Worm (Caenorhabditis elegans) whole organism, midembryonic: ENCODE data around the gene clec-204.
A peak's percentile ranks its signal among the peaks of the same experiment; 100 is the strongest.

Source experiments
- T22C8.4 ChIP-seq: fragments of 200-800 bp; sonication (Bioruptor generic); IDR thresholded peaks from 2 replicates; pipeline ENCODE4 v1.3.6; 2022; ENCODE audit warnings: missing genetic modification characterization, missing compliant biosample characterization
- cog-1 ChIP-seq: sonication (generic microtip); optimal IDR thresholded peaks from 2 replicates; lab custom pipeline; 2016; ENCODE audit warnings: missing genetic modification characterization, missing compliant biosample characterization
- flt-1 ChIP-seq: fragments of 200-800 bp; sonication (Bioruptor generic); IDR thresholded peaks from 2 replicates; pipeline ENCODE4 v1.3.6; 2022; ENCODE audit warnings: missing genetic modification characterization, missing compliant biosample characterization
- klf-2 ChIP-seq: fragments of 200-800 bp; sonication (Bioruptor generic); conservative IDR thresholded peaks from 2 replicates; pipeline ENCODE4 v1.3.6; 2022; ENCODE audit warnings: missing genetic modification reagents, missing genetic modification characterization, missing compliant biosample characterization
- med-1 ChIP-seq: sonication (generic microtip); optimal IDR thresholded peaks from 2 replicates; lab custom pipeline; 2017; ENCODE audit warnings: missing genetic modification characterization, mild to moderate bottlenecking, missing compliant biosample characterization, antibody characterized with exemption, missing genetic modification reagents; ENCODE audit not compliant: insufficient read depth
- ref-1 ChIP-seq: fragments of 200-800 bp; sonication (Bioruptor generic); conservative IDR thresholded peaks from 2 replicates; pipeline ENCODE4 v1.3.6; 2022; ENCODE audit warnings: missing genetic modification reagents, missing genetic modification characterization, missing compliant biosample characterization
- tab-1 ChIP-seq: fragments of 200-800 bp; sonication (Bioruptor generic); IDR thresholded peaks from 2 replicates; pipeline ENCODE4 v1.3.6; 2022; ENCODE audit warnings: missing genetic modification characterization, missing compliant biosample characterization
- ztf-23 ChIP-seq: fragments of 200-800 bp; sonication (Bioruptor generic); IDR thresholded peaks from 2 replicates; pipeline ENCODE4 v1.3.6; 2022; ENCODE audit warnings: missing genetic modification reagents, missing genetic modification characterization, missing compliant biosample characterization
- ztf-29 ChIP-seq: fragments of 200-800 bp; sonication (Bioruptor generic); IDR thresholded peaks from 2 replicates; pipeline ENCODE4 v1.3.6; 2022; ENCODE audit warnings: missing genetic modification reagents, missing genetic modification characterization, missing compliant biosample characterization

Gene clec-204

ce11 chrV:1756856-1757255, at the start of gene clec-204:
clec-204 (plus strand) TSS chrV:1757156.
- no peak for TF ChIP-seq ztf-23 (GFP tag; lab: Robert Waterston, UW)
- no peak for TF ChIP-seq cog-1

- TF ChIP-seq tab-1 (GFP tag; lab: Robert Waterston, UW) (no peak), klf-2 (GFP tag; lab: Robert Waterston, UW) (no peak), T22C8.4 (no peak), flt-1 (GFP tag; lab: Robert Waterston, UW) (no peak), med-1 (no peak), ztf-23 (GFP tag; lab: Robert Waterston, UW) (no peak), cog-1 (no peak), ref-1 (GFP tag; lab: Robert Waterston, UW) (no peak), ztf-29 (GFP tag; lab: Robert Waterston, UW) (no peak)
Measured at ce11 chrV:1708441-1708840, 48.5 kb upstream of the clec-204 start, which contains the start of gene srw-99. srw-99 (plus strand) TSS chrV:1708741.

ce11 chrV:1710909-1711308, 46.0 kb upstream of the clec-204 start, which contains the start of gene srw-100:
srw-100 (plus strand) TSS chrV:1711209.
- TF ChIP-seq ztf-23 (GFP tag; lab: Robert Waterston, UW) (no peak), flt-1 (GFP tag; lab: Robert Waterston, UW) (no peak), T22C8.4 (no peak), tab-1 (GFP tag; lab: Robert Waterston, UW) (no peak), med-1 (no peak), klf-2 (GFP tag; lab: Robert Waterston, UW) (no peak), ref-1 (GFP tag; lab: Robert Waterston, UW) (no peak), ztf-29 (GFP tag; lab: Robert Waterston, UW) (no peak)

ce11 chrV:1712471-1712870, 44.5 kb upstream of the clec-204 start:
- TF ChIP-seq ztf-23 (GFP tag; lab: Robert Waterston, UW): peak; percentile 37; the same call in 1 of the 2 replicates

ce11 chrV:1713761-1714160, 43.2 kb upstream of the clec-204 start:
- peak; percentile 47; the same call in 1 of the 2 replicates for TF ChIP-seq ref-1 (GFP tag; lab: Robert Waterston, UW)
- peak; percentile 84 for TF ChIP-seq ztf-23 (GFP tag; lab: Robert Waterston, UW)
- peak; percentile 86 for TF ChIP-seq klf-2 (GFP tag; lab: Robert Waterston, UW)
- peak; percentile 81 for TF ChIP-seq tab-1 (GFP tag; lab: Robert Waterston, UW)
- TF ChIP-seq flt-1 (GFP tag; lab: Robert Waterston, UW): peak; percentile 57
- TF ChIP-seq T22C8.4: peak; percentile 29; the same call in 1 of the 2 replicates

ce11 chrV:1716892-1717291, 40.1 kb upstream of the clec-204 start, which contains the start of gene srw-103:
srw-103 (plus strand) TSS chrV:1717192.
- TF ChIP-seq ztf-23 (GFP tag; lab: Robert Waterston, UW) (no peak), ref-1 (GFP tag; lab: Robert Waterston, UW) (no peak), tab-1 (GFP tag; lab: Robert Waterston, UW) (no peak), klf-2 (GFP tag; lab: Robert Waterston, UW) (no peak), flt-1 (GFP tag; lab: Robert Waterston, UW) (no peak), med-1 (no peak), cog-1 (no peak)

ce11 chrV:1718232-1718631, 38.7 kb upstream of the clec-204 start:
- TF ChIP-seq ztf-29 (GFP tag; lab: Robert Waterston, UW) (no peak), ref-1 (GFP tag; lab: Robert Waterston, UW) (no peak), T22C8.4 (no peak), med-1 (no peak), cog-1 (no peak), klf-2 (GFP tag; lab: Robert Waterston, UW) (no peak), tab-1 (GFP tag; lab: Robert Waterston, UW) (no peak), flt-1 (GFP tag; lab: Robert Waterston, UW) (no peak), ztf-23 (GFP tag; lab: Robert Waterston, UW) (no peak)

- TF ChIP-seq ref-1 (GFP tag; lab: Robert Waterston, UW) (no peak), med-1 (no peak), T22C8.4 (no peak), tab-1 (GFP tag; lab: Robert Waterston, UW) (no peak), klf-2 (GFP tag; lab: Robert Waterston, UW) (no peak), ztf-23 (GFP tag; lab: Robert Waterston, UW) (no peak), flt-1 (GFP tag; lab: Robert Waterston, UW) (no peak), cog-1 (no peak), ztf-29 (GFP tag; lab: Robert Waterston, UW) (no peak)
Measured at ce11 chrV:1719927-1720326, 37.0 kb upstream of the clec-204 start, which contains the start of gene srw-102. srw-102 (plus strand) TSS chrV:1720227.

- no peak for TF ChIP-seq T22C8.4
Measured at ce11 chrV:1721966-1722365, 35.0 kb upstream of the clec-204 start, which contains the start of gene srw-101. srw-101 (plus strand) TSS chrV:1722266.

- no peak for TF ChIP-seq tab-1 (GFP tag; lab: Robert Waterston, UW)
- TF ChIP-seq med-1: no peak
- no peak for TF ChIP-seq T22C8.4
- TF ChIP-seq cog-1: no peak
Measured at ce11 chrV:1725353-1725752, 31.6 kb upstream of the clec-204 start, which contains the start of gene sri-27. sri-27 (plus strand) TSS chrV:1725653.

- TF ChIP-seq ref-1 (GFP tag; lab: Robert Waterston, UW): no peak
- TF ChIP-seq klf-2 (GFP tag; lab: Robert Waterston, UW): no peak
- no peak for TF ChIP-seq tab-1 (GFP tag; lab: Robert Waterston, UW)
- TF ChIP-seq ztf-29 (GFP tag; lab: Robert Waterston, UW): no peak
- no peak for TF ChIP-seq flt-1 (GFP tag; lab: Robert Waterston, UW)
Measured at ce11 chrV:1731918-1732317, 25.0 kb upstream of the clec-204 start, which contains the start of gene gst-21. gst-21 (minus strand) TSS chrV:1732018.
